Worm (Caenorhabditis elegans): ENCODE data around the gene C55C3.3.

C55C3.3 gene

ce11 chrIV:5660239-5660638 is 24.8 kb upstream of the C55C3.3 start, which contains the start of gene skn-1 (continued):
- TF ChIP-seq B0336.3 (GFP tag; IDR thresholded peaks at IDR 0.05), result peak; percentile 26; the same call in 1 of the 2 replicates
- no peak for TF ChIP-seq attf-5 (GFP tag; optimal IDR thresholded peaks at IDR 0.05)

DNA sequence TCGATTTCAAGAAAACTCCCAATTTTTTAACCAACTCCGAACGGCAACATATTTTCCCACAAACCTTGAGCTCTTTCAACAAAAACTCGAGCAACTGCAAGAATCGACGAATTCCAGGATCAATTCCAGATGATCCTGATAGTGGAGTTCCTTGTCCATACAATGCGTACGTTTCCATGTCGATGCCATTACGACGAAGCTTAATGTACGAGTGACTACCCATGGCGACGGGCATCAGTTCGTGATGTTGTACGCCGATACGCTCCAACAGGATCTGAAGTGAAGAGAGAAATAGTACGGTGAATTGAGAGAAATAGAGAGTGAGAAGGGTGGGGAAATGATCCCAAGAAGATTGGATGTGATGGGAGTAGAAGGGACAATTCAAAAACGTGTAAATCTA is 23.0 kb upstream of the C55C3.3 start:
- TF ChIP-seq cebp-2 (GFP tag; IDR thresholded peaks at IDR 0.05) (no peak), madf-10 (tag; optimal IDR thresholded peaks at IDR 0.05) (no peak), hmg-1.2 (GFP tag; IDR thresholded peaks at IDR 0.05) (0 out of 2 replicates have a peak, but pooled peaks have one; percentile 14), F22D6.2 (tag; optimal IDR thresholded peaks at IDR 0.05) (no peak)

DNA sequence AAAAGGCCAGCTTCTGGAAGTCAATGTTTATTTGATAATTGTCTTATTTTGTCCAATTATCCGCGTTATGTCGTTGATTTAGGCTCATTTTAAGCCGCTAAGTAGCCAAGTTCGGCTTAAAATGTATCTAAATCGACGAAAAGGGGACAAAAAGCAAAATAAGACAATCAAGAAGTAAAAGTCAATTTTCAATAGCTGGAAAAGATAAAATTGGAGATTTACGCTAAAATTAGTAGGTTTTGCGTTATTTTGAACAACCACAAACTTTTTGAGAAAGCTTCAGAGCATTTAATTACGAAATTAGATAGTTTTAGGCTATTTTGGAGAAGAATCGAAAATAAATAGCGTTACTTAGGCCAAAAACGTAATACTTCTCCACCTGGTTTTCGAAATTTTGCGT is 22.2 kb upstream of the C55C3.3 start:
- TF ChIP-seq K12H6.12 (tag; optimal IDR thresholded peaks at IDR 0.05), result no peak
- 0 out of 2 replicates have a peak, but pooled peaks have one; percentile 15 for TF ChIP-seq C06A6.2 (GFP tag; conservative IDR thresholded peaks at IDR 0.05)

ce11 chrIV:5664375-5665004 is 20.6 kb upstream of the C55C3.3 start, which contains the start of gene bec-1:
Gene bec-1 (minus strand): TSS chrIV:5664425.
- no peak for TF ChIP-seq xnd-1 (tag; optimal IDR thresholded peaks at IDR 0.05)
- TF ChIP-seq Y53G8AR.9 (GFP tag; conservative IDR thresholded peaks at IDR 0.05), result peak; percentile 57; the same call in 1 of the 2 replicates
- TF ChIP-seq B0336.3 (GFP tag; IDR thresholded peaks at IDR 0.05), result peak; percentile 57; the same call in 1 of the 2 replicates
- TF ChIP-seq let-607 (tag; optimal IDR thresholded peaks at IDR 0.05), result peak in 1 of 2 experiments; percentile 20
- 0 out of 2 replicates have a peak, but pooled peaks have one; percentile 29 for TF ChIP-seq pbrm-1 (GFP tag; IDR thresholded peaks at IDR 0.05)
- TF ChIP-seq K11D2.4 (GFP tag; IDR thresholded peaks at IDR 0.05), result no peak
- TF ChIP-seq nhr-90 (tag; optimal IDR thresholded peaks at IDR 0.05), result peak; percentile 14
- no peak for TF ChIP-seq repo-1 (tag; optimal IDR thresholded peaks at IDR 0.05)
- TF ChIP-seq ets-4 (GFP tag; optimal IDR thresholded peaks at IDR 0.05), result peak; percentile 28
- TF ChIP-seq dox-1 (GFP tag; IDR thresholded peaks at IDR 0.05), result peak; percentile 25; the same call in 1 of the 2 replicates
- TF ChIP-seq nhr-80 (tag; optimal IDR thresholded peaks at IDR 0.05), result peak; percentile 12
- TF ChIP-seq F52B5.7 (tag; optimal IDR thresholded peaks at IDR 0.05), result peak; percentile 7
- peak; percentile 37; the same call in 1 of the 2 replicates for TF ChIP-seq madf-6 (GFP tag; IDR thresholded peaks at IDR 0.05)
- peak; percentile 62 for TF ChIP-seq nfyb-1 (GFP tag; IDR thresholded peaks at IDR 0.05)

ce11 chrIV:5665353-5665918 is 19.7 kb upstream of the C55C3.3 start:
- TF ChIP-seq lir-1 (GFP tag; conservative IDR thresholded peaks at IDR 0.05), result 0 out of 2 replicates have a peak, but pooled peaks have one; percentile 24
- TF ChIP-seq ztf-6 (GFP tag; IDR thresholded peaks at IDR 0.05), result no peak
- TF ChIP-seq rcor-1 (GFP tag; IDR thresholded peaks at IDR 0.05), result no peak
- TF ChIP-seq K12H6.12 (tag; optimal IDR thresholded peaks at IDR 0.05), result peak; percentile 46
- no peak for TF ChIP-seq attf-3 (GFP tag; conservative IDR thresholded peaks at IDR 0.05)
- no peak for TF ChIP-seq hlh-12 (tag; optimal IDR thresholded peaks at IDR 0.05)
- TF ChIP-seq cebp-1 (GFP tag; IDR thresholded peaks at IDR 0.05), result peak; percentile 96
- peak; percentile 98 for TF ChIP-seq cebp-1 (tag; optimal IDR thresholded peaks at IDR 0.05)
- TF ChIP-seq ceh-91 (GFP tag; IDR thresholded peaks at IDR 0.05), result no peak
- TF ChIP-seq pbrm-1 (GFP tag; IDR thresholded peaks at IDR 0.05), result 0 out of 2 replicates have a peak, but pooled peaks have one; percentile 30
- TF ChIP-seq lin-26 (GFP tag; IDR thresholded peaks at IDR 0.05), result 0 out of 2 replicates have a peak, but pooled peaks have one; percentile 13
- TF ChIP-seq ceh-100 (GFP tag; IDR thresholded peaks at IDR 0.05), result no peak
- TF ChIP-seq zfh-2 (GFP tag; conservative IDR thresholded peaks at IDR 0.05), result no peak
- TF ChIP-seq ceh-40 (GFP tag; IDR thresholded peaks at IDR 0.05), result no peak
- TF ChIP-seq snpc-4 (GFP tag; optimal IDR thresholded peaks at IDR 0.05), result no peak
- peak in 1 of 4 experiments; percentile 67 for TF ChIP-seq snpc-4 (tag; optimal IDR thresholded peaks at IDR 0.05)
- no peak for TF ChIP-seq repo-1 (tag; optimal IDR thresholded peaks at IDR 0.05)
- peak; percentile 34 for TF ChIP-seq chd-7 (tag; optimal IDR thresholded peaks at IDR 0.05)
- 0 out of 2 replicates have a peak, but pooled peaks have one; percentile 44 for TF ChIP-seq hsf-1 (GFP tag; IDR thresholded peaks at IDR 0.05)
- TF ChIP-seq F37B4.10 (GFP tag; IDR thresholded peaks at IDR 0.05), result no peak
- TF ChIP-seq sptf-2 (GFP tag; optimal IDR thresholded peaks at IDR 0.05), result no peak
- TF ChIP-seq ekl-4 (GFP tag; IDR thresholded peaks at IDR 0.05), result peak; percentile 53; the same call in 1 of the 2 replicates
- no peak for TF ChIP-seq ztf-28 (GFP tag; IDR thresholded peaks at IDR 0.05)

All from whole organism, young adult.